Worm (Caenorhabditis elegans) whole organism, L4 larva: ENCODE data around the gene T25D3.4.

Experiments used
- T26A8.4 ChIP-seq: fragments of 200-800 bp; sonication (Bioruptor generic); IDR thresholded peaks from 2 replicates; pipeline ENCODE4 v1.3.6; 2022; ENCODE audit warnings: missing genetic modification characterization, missing compliant biosample characterization
- aha-1 ChIP-seq: fragments of 150-350 bp; peaks from one replicate; lab custom pipeline; 2014; ENCODE audit warnings: missing biosample characterization, missing genetic modification characterization
- aly-2 ChIP-seq: sonication (generic microtip); optimal IDR thresholded peaks from 2 replicates; lab custom pipeline; 2018; ENCODE audit warnings: missing biosample characterization, missing genetic modification characterization
- ceh-20 ChIP-seq: fragments of 200-800 bp; sonication (Bioruptor generic); IDR thresholded peaks from 2 replicates; pipeline ENCODE4 v1.3.6; 2022; ENCODE audit warnings: missing genetic modification reagents, missing genetic modification characterization, missing compliant biosample characterization
- ceh-28 ChIP-seq: fragments of 150-350 bp; optimal IDR thresholded peaks from 2 replicates; lab custom pipeline; 2014; ENCODE audit warnings: missing biosample characterization, missing genetic modification reagents, missing genetic modification characterization
- cey-2 ChIP-seq: sonication (generic microtip); optimal IDR thresholded peaks from 3 replicates; lab custom pipeline; 2017; ENCODE audit warnings: missing genetic modification characterization, mild to moderate bottlenecking, missing compliant biosample characterization, antibody characterized with exemption, borderline replicate concordance; ENCODE audit not compliant: insufficient read depth
- daf-12 ChIP-seq: fragments of 150-350 bp; optimal IDR thresholded peaks from 2 replicates; lab custom pipeline; 2014; ENCODE audit warnings: missing biosample characterization, missing genetic modification reagents, missing genetic modification characterization
- hif-1 ChIP-seq, 2 experiments: sonication (generic microtip); optimal IDR thresholded peaks; 2 replicates each; lab custom pipeline; 2016 to 2017; ENCODE audit warnings: missing compliant biosample characterization in 2 of 2, missing genetic modification characterization in 2 of 2, missing genetic modification reagents in 2 of 2, missing genotype in 2 of 2, mild to moderate bottlenecking in 1 of 2
- hlh-11 ChIP-seq: fragments of 200-800 bp; sonication (Bioruptor generic); optimal IDR thresholded peaks from 2 replicates; lab custom pipeline; 2018; ENCODE audit warnings: mild to moderate bottlenecking, missing genetic modification characterization, missing compliant biosample characterization
- lim-7 ChIP-seq: fragments of 200-800 bp; sonication (Bioruptor generic); IDR thresholded peaks from 2 replicates; pipeline ENCODE4 v1.3.6; 2022; ENCODE audit warnings: missing genetic modification characterization, missing compliant biosample characterization
- madf-9 ChIP-seq: fragments of 200-800 bp; sonication (Bioruptor generic); conservative IDR thresholded peaks from 2 replicates; pipeline ENCODE4 v1.3.6; 2022; ENCODE audit warnings: missing genetic modification reagents, missing genetic modification characterization, missing compliant biosample characterization
- mes-2 ChIP-seq: sonication (generic microtip); optimal IDR thresholded peaks from 2 replicates; lab custom pipeline; 2016; ENCODE audit warnings: missing genotype, mild to moderate bottlenecking, missing genetic modification characterization, missing compliant biosample characterization; ENCODE audit not compliant: poor library complexity, severe bottlenecking
- mxl-2 ChIP-seq: fragments of 200-800 bp; sonication (Bioruptor generic); conservative IDR thresholded peaks from 2 replicates; pipeline ENCODE4 v1.3.6; 2022; ENCODE audit warnings: missing genetic modification reagents, missing genetic modification characterization, missing compliant biosample characterization
- mxl-3 ChIP-seq: fragments of 200-800 bp; sonication (Bioruptor generic); optimal IDR thresholded peaks from 2 replicates; lab custom pipeline; 2018; ENCODE audit warnings: mild to moderate bottlenecking, missing genetic modification characterization, missing compliant biosample characterization
- nhr-25 ChIP-seq: sonication (generic microtip); optimal IDR thresholded peaks from 2 replicates; lab custom pipeline; 2017; ENCODE audit warnings: missing genetic modification characterization, mild to moderate bottlenecking, missing compliant biosample characterization, antibody characterized with exemption, moderate library complexity, borderline replicate concordance; ENCODE audit not compliant: insufficient read depth
- nhr-28 ChIP-seq: fragments of 150-350 bp; optimal IDR thresholded peaks from 2 replicates; lab custom pipeline; 2014; ENCODE audit warnings: missing biosample characterization, missing genetic modification characterization
- nhr-6 ChIP-seq: fragments of 150-350 bp; optimal IDR thresholded peaks from 2 replicates; lab custom pipeline; 2014; ENCODE audit warnings: missing biosample characterization, missing genetic modification characterization
- pha-4 ChIP-seq, 2 experiments: fragments of 150-350 bp in 1 of 2; fragments of 200-800 bp in 1 of 2; sonication (Bioruptor generic) in 1 of 2; IDR thresholded peaks in 1 of 2; optimal IDR thresholded peaks in 1 of 2; 2 replicates each; pipeline versions ENCODE4 v1.3.6 to Lab custom; 2014 to 2022; ENCODE audit warnings: missing genetic modification characterization in 2 of 2, missing genetic modification reagents in 2 of 2, missing biosample characterization in 1 of 2, missing compliant biosample characterization in 1 of 2
- sdz-12 ChIP-seq: fragments of 200-800 bp; sonication (Bioruptor generic); optimal IDR thresholded peaks from 2 replicates; lab custom pipeline; 2018; ENCODE audit warnings: mild to moderate bottlenecking, missing genetic modification characterization, missing compliant biosample characterization
- tag-97 ChIP-seq: fragments of 200-800 bp; sonication (Bioruptor generic); IDR thresholded peaks from 2 replicates; pipeline ENCODE4 v1.3.6; 2022; ENCODE audit warnings: missing genetic modification characterization, missing compliant biosample characterization
- unc-39 ChIP-seq: sonication (generic microtip); optimal IDR thresholded peaks from 2 replicates; lab custom pipeline; 2017; ENCODE audit warnings: missing biosample characterization, missing genetic modification characterization
- unc-62 ChIP-seq, 3 experiments: fragments of 150-350 bp in 1 of 3; sonication (generic microtip); optimal IDR thresholded peaks in 2 of 3; peaks in 1 of 3; 1 replicate in 1 of 3; 2 replicates in 2 of 3; lab custom pipeline; 2014 to 2017; ENCODE audit warnings: missing biosample characterization in 3 of 3, missing genetic modification characterization in 3 of 3, missing genetic modification reagents in 3 of 3, missing genotype in 1 of 3
- zfp-2 ChIP-seq: sonication (generic microtip); optimal IDR thresholded peaks from 2 replicates; lab custom pipeline; 2016; ENCODE audit warnings: mild to moderate bottlenecking, missing genetic modification characterization, missing compliant biosample characterization

The T25D3.4 gene

ce11 chrII:162182-162581, 15.1 kb downstream of the T25D3.4 start, which contains the start of gene etr-1 (continued):
- TF ChIP-seq nhr-25 (tag; lab: Kevin White, UChicago) (peak; percentile 16), ceh-20 (GFP tag; lab: Robert Waterston, UW) (peak; percentile 61), T26A8.4 (GFP tag; lab: Robert Waterston, UW) (no peak), aly-2 (tag; lab: Kevin White, UChicago) (no peak), nhr-6 (tag; lab: Kevin White, UChicago) (peak; percentile 47)

ce11 chrII:163229-163628, 16.2 kb downstream of the T25D3.4 start:
- TF ChIP-seq madf-9 (GFP tag; lab: Robert Waterston, UW) (no peak), mes-2 (tag; lab: Kevin White, UChicago) (peak; percentile 15)

ce11 chrII:173679-174078, 26.6 kb downstream of the T25D3.4 start, which contains the start of gene T01D1.7:
Gene T01D1.7 (minus strand): TSS chrII:173779.
- TF ChIP-seq unc-62 (GFP tag; optimal IDR thresholded peaks at IDR 0.05 in 1 of 2; lab: Kevin White, UChicago) (peak in 1 of 2 experiments; percentile 46), unc-62 (tag; optimal IDR thresholded peaks at IDR 0.05; lab: Kevin White, UChicago) (no peak), madf-9 (GFP tag; lab: Robert Waterston, UW) (no peak)

DNA sequence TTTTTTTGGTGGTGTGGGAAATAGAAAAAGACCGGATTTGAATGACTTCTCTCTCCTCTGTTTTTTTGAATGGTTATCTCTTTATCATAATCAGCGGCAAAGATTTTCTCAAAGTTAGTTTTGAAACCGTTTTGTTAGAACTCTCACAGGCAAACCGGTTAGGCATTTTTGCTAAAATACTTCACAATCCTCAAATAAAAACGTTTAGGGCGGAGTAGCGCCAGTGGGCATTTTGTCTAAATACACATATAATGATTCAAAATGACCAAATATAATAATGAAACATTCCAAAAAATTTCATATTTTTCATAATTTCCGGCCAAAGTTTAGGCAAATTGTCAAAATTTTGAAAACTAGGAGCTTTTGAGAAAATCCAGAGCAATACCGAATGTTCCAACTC, 28.8 kb downstream of the T25D3.4 start, which contains the start of gene T01D1.3:
Gene T01D1.3 (minus strand): TSS at position 101 of the 400 bp plus-strand sequence.
- TF ChIP-seq unc-62 (GFP tag; optimal IDR thresholded peaks at IDR 0.05 in 1 of 2; lab: Kevin White, UChicago) (peak in 1 of 2 experiments; percentile 21), unc-62 (tag; optimal IDR thresholded peaks at IDR 0.05; lab: Kevin White, UChicago) (no peak), hlh-11 (tag; lab: Kevin White, UChicago) (no peak)

- TF ChIP-seq pha-4 (GFP tag; IDR thresholded peaks at IDR 0.05; lab: Robert Waterston, UW) (no peak), pha-4 (tag; optimal IDR thresholded peaks at IDR 0.05; lab: Kevin White, UChicago) (no peak), lim-7 (no peak), tag-97 (GFP tag; lab: Robert Waterston, UW) (no peak), sdz-12 (no peak), zfp-2 (no peak), aha-1 (tag; lab: Kevin White, UChicago) (no peak), mxl-2 (GFP tag; lab: Robert Waterston, UW) (no peak)
These were observed 29.6 kb downstream of the T25D3.4 start for ce11 chrII:176622-177021.

- TF ChIP-seq aha-1 (tag; lab: Kevin White, UChicago) (peak; percentile 47), hif-1 (tag; optimal IDR thresholded peaks at IDR 0.05; lab: Kevin White, UChicago) (no peak), hlh-11 (tag; lab: Kevin White, UChicago) (peak; percentile 14), nhr-28 (tag; lab: Kevin White, UChicago) (peak; percentile 82)
These were observed 31.1 kb downstream of the T25D3.4 start for ce11 chrII:178146-178545.

ce11 chrII:178993-179392, 32.0 kb downstream of the T25D3.4 start, which contains the start of gene T01D1.4:
Gene T01D1.4 (minus strand): TSS chrII:179093.
- no peak for TF ChIP-seq daf-12 (tag; lab: Kevin White, UChicago)
- no peak for TF ChIP-seq ceh-28
- TF ChIP-seq mxl-3 (GFP tag; lab: Kevin White, UChicago): no peak
- no peak for TF ChIP-seq cey-2

DNA sequence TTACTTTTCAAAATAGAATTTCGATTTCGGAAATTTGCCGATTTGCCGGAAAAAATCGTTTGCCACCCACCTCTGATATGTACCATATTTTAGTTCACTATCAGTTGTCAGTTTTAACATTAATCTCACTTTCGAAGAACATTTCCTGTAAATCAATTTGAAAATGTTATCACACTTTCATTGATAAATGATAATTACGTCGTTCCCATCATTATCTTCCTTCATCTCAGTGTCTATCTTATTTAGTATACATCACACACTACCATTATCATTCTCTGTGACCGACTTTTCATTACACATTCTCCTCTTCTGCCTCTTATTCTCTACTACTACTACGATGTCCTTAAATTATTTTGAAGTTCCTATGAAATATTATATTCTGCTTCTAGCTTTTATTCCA, 39.5 kb downstream of the T25D3.4 start, which contains the start of gene T01D1.8:
Gene T01D1.8 (plus strand): TSS at position 236 of the 400 bp plus-strand sequence.
- TF ChIP-seq nhr-28 (tag; lab: Kevin White, UChicago) (peak; percentile 17), unc-39 (no peak)
